Worm (Caenorhabditis elegans): ENCODE measurements around the gene spe-17.

Gene spe-17

DNA sequence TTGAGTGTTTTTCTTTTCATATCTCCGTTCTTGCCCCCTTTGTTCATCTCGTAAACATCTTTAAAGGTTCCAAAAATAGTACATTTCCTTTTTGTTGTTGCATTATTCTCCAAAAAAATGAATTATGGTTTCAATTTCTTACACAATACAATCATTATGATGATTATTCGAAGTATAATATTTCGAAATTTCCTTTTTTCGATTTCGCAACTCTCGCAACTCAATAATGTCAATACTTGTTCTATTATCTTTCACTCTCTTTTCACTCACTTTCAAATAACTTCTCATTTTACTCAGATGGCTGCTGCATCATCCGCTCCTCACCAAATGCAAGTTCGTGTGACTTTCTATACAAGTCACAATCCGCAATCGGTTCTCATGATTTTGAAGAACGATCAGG is 20.8 kb downstream of the spe-17 start, which contains the start of gene sqst-1:
Gene sqst-1 (plus strand): TSS at position 298 of the 400 bp plus-strand sequence.
- TF ChIP-seq unc-62 (GFP tag; optimal IDR thresholded peaks at IDR 0.05): no peak

DNA sequence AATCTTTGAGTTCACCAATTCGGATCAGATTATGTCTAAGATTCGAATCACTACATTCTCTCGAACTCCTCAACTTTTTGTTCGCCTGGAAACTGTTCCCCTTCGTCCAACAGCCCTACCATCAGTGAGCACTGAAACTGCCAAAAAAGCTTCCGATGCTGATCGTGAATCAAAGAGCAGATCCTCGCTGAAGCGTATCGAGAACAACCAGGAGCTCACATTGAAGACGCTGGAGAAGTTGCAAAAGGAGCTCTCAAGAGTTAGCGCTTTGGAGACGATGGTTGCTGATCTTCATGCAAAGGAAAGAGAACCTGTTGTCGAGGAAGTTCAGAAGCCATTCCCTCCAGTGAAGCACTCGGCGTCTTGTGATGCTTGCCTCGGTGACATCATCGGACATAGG is 21.6 kb downstream of the spe-17 start:
- TF ChIP-seq unc-62 (GFP tag; optimal IDR thresholded peaks at IDR 0.05): no peak

DNA sequence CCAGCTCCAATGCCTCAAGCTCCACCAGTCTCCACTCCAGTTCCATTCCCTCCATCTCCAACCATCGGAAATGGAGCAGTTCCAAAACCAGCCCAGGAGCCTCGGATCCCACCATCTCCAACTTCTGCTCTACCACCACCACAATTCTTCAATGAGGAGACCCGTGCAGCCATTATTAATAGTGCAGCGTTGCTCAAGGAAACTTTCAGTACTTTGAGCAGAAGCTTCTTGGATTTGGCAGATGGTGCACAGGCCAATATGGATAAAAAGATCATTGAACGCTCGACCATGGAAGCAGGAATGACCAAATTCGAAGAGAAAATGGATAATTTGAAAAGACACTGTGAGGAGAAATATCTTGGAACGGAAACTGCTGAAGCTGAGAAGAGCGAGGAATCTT is 22.2 kb downstream of the spe-17 start:
- TF ChIP-seq unc-62 (GFP tag; optimal IDR thresholded peaks at IDR 0.05): no peak

DNA sequence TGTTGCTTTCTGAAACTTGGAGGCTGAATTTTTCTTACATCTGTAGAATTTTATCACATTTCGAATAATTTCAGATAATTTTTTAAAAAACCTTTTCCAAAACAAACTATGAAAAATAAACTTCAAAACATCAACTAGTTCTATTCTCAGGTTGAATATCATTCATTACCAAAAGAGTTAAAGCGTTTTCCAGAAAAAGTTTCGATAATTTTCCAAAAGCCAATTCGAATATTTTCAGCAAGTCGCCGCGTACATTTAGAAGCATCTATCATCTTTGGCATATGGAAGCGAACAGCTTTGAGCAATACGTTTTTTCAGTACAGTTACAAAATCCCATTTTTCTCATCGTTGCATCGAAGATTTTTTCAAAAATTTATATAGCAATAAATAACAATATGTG is 23.7 kb downstream of the spe-17 start:
- no peak for TF ChIP-seq unc-62 (GFP tag; optimal IDR thresholded peaks at IDR 0.05)

DNA sequence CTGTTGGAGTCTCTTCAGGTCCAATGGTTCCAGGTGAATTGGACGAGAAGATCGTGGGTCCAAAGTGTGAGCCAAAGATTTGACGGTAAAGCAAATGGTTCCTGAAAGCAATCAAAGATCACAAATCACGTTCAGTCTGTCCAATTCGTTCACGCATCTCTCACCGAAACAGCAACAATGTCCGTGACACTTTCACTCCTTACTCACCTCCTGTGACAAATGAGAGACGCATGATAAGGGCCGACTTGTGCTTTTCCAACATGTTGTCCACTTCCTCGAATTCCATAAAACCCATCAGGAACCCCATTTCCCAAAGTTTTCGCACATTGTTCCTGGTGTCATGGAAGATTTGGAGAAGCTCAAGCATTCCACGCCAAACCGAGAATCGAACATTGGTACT is 27.2 kb downstream of the spe-17 start:
- no peak for TF ChIP-seq unc-62 (GFP tag; optimal IDR thresholded peaks at IDR 0.05)

DNA sequence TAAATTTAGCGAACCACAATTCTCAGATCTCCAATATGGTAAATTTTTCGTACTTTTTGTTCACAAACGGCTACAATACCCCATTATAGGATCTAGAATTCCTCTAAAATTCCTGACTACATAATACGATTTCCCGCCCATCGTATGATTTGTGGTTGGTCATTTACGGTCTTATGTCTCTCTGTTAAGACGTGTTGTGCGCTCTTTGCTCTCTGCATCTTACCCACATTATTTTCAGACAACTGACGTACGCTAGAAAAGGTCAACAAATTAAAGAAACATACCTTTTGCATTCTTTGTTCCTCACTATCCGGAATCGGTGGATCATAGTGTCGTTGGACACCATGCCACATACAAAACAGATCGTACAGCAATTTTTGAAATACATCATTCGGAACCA is 29.8 kb downstream of the spe-17 start:
- TF ChIP-seq unc-62 (GFP tag; optimal IDR thresholded peaks at IDR 0.05): no peak

DNA sequence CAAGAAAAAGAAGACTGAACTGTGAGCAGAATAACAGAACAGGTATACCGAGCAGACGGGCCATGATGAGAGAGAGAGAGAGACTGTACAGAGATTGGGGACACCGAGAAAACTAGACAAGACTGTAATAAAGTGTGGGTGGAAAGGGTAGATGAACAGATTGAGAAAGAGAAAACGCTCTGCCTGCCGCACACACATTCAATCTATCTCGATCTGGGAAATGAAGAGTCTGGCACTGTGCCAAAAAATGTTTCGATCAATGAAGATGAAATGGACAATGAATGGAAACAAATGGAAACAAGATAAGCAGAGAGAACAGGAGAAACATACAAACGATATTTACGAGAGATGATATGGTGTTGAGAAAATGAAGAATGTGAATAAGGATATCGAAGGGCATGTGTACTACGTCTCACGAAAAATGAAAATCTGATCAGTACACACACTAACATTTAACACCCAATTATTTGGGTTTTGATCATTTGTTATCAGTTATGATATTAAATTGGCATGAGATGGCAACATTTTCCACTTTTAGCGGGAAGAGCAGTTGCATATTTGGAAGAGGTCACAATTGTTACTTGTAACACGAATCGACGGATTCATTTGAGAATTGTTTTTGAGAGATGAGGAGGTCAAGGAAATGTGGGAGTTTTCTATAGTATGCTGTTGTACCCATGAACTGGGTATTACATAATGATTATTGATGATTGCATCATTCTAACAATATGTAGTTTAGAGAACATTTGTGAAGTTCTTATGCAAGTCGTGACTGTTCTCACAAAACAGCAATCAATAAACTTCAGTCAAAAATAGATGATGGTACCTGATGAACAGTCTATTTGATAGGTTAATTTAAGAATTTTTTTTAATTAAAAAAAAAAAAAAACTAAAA is 31.9 kb downstream of the spe-17 start:
- TF ChIP-seq unc-62 (GFP tag; optimal IDR thresholded peaks at IDR 0.05): no peak

DNA sequence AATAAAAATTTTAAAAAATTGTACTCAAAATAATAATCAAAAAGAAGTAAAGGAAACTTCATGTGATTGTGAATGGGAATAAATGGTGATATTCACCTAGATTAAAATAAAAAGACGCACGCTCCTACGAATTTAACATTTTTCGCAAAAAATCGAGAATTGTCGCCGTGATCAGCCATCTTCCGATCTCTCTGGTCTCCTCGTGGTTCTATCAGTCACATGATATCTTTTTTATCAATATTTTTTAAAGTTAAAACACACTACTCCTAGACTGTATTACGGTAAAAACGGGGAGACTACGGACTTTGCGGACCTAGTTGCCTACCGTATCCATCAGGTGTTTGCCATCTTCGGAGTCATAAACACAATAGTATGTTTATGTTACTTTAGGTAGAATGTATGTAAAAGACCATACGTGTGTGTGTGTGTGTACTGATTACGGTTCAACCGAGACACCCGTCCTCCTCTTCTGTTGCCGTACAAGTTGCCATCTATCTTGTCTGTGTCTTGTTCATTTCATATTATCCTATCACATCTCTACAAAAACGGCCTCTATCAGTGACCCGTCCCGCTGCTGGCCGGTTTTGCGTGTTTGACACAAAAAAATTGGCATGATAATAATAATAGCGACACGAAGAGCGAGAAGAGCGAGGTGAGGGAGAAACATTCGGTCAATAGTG is 33.4 kb downstream of the spe-17 start, which contains the start of gene T12G3.2:
Gene T12G3.2 (minus strand): TSS at position 444 of the 680 bp plus-strand sequence.
- TF ChIP-seq unc-62 (GFP tag; optimal IDR thresholded peaks at IDR 0.05): no peak

DNA sequence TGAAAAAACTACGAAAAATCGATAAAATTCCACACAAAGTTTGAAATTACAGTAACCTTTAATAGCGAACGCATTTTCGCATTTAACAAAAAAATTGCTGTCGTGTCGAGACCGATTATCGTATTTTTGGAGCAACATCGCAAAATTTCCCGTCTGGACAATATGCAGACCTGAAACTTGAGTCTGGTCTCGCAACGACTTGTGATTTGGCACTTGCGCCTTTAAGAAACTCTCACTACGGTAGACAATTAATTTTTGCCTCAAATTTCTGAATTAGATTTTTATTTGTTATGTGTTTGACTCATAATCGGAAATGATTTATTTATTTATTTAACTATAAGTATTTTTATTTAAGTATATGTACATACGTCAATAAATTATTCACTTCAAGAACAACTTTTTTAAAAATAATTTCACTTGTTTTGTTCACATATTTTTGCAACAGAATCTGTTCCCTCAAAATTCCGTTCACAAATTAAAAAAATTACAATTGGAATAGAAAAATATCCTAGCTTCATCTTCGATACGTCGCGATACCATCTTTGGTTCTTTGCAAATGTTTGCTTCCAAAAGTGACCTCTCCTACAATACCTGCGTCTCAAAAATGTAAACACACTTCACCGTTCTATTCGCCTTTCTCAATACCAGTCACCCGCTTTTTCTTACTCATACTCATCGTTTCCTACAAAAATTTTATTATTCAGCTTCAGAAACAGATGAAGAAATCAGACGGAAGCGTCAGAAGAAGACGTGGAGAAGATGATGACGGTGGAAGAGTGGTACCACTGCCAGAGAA is 34.5 kb downstream of the spe-17 start, which contains the start of gene T12G3.4:
Gene T12G3.4 (plus strand): TSS at position 705 of the 796 bp plus-strand sequence.
- TF ChIP-seq unc-62 (GFP tag; optimal IDR thresholded peaks at IDR 0.05): no peak

DNA sequence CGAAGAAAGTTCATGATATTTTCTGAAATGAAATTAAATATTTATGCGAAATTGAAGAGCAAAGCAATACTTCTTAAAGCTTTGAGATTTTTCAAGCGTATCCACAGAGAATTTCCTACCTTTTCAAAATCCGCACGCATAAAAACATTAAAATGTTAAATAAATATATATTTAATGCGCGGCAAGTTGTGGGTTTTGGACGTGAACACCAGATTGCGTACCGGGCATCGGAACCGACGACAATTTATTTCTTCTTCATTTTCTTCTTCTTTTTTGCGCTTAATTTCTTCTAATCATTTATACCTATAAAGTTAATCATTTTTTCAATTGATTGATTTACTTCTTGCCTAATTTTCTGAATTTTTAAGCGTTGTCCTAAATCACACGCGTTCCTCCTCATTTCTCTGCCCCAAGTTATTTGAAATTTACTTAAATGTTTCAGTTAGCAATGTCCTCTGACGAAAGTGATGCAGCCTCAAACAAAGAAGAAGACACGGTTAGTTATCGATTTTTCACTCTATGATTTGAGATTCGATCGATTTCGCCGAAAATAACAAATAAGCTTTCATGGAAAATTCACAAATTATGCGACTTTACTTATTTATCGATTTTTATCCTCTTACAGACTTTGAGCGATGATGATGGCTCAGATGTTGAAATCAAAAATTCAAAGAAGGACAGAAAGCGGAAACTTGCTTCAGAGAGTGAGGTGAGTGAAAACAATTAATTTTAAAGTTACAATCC is 38.0 kb downstream of the spe-17 start, which contains the start of the genes bre-5 and spt-5:
Gene bre-5 (minus strand): TSS at position 167 of the 744 bp plus-strand sequence.
Gene spt-5 (plus strand): TSS at position 443 of the 744 bp plus-strand sequence.
- no peak for TF ChIP-seq unc-62 (GFP tag; optimal IDR thresholded peaks at IDR 0.05)

DNA sequence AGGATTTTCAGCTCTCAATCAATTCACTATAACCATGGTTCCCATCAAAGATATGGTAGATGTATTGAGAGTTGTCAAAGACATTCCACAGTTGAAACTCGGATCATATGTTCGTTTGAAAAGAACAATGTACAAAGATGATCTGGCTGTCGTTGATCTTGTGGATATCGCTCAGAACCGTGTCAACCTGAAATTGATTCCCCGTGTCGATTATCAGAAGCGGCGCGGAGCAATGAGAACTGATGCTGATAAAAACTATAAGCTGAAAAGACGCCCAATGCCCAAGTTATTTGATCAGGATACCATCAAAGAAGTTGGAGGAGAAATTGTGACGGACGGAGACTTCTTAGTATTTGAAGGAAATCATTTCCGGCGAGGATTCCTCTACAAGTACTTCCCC is 39.2 kb downstream of the spe-17 start:
- TF ChIP-seq unc-62 (GFP tag; optimal IDR thresholded peaks at IDR 0.05): no peak

DNA sequence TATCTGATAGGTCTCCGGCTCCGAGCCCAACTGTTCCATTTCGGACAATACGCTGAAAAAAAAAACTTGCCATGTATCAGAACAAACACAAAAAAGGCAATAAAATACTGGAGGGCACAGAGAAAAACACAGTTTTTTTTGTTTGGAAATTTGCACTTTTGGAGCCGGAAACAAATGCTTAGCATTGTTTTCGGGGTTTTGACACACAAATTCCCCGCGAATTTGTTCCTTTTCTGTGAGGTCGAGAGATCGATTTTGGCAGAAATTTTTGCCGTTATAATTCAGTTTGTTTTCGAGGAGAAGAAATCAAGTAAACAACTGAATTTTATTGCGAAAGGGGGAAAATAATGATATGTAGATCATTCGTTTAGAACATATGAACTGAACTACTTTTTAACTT is 43.4 kb downstream of the spe-17 start, which contains the start of gene K08E4.2:
Gene K08E4.2 (minus strand): TSS at position 54 of the 400 bp plus-strand sequence.
- no peak for TF ChIP-seq unc-62 (GFP tag; optimal IDR thresholded peaks at IDR 0.05)

DNA sequence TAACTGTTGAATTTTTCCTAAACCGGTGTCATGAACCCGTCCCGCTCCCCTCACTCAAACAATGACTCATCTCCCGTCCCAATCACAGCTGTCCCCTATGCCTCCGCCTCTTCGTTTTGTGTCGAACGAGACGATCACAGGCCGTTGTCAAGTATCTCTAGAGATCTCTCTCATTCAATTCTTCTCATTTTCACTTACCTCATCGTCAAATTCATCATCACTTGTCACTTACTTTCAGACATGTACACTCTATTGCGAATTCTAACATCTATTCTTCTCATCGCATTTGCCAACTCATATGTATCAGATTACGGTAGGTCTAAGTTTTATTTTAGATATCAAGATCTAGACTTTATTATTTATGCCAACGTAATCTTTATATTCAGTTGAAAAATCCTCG is 44.3 kb downstream of the spe-17 start, which contains the start of gene K08E4.3:
Gene K08E4.3 (plus strand): TSS at position 235 of the 400 bp plus-strand sequence.
- no peak for TF ChIP-seq unc-62 (GFP tag; optimal IDR thresholded peaks at IDR 0.05)

DNA sequence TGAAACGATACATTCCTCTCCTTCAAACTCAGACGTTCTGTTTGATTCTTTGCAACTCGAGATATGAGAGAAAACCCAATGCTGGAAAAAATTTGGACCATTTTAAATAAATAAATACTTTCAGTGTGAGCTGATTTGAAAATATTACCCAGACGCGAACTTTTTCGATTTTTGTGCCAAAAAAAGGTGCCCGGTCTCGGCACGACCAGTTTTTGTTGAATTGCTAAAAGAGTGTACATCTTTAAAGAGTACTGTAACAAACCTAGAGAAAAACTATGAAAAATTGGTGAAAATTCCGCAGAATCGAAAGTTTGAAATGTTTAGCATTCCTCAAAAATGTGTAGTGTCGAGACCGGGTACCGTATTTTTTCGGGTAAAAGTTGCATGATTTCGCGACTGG is 48.0 kb downstream of the spe-17 start, which contains the start of gene K08E4.8:
Gene K08E4.8 (minus strand): TSS at position 101 of the 400 bp plus-strand sequence.
- TF ChIP-seq unc-62 (GFP tag; optimal IDR thresholded peaks at IDR 0.05): no peak
